Worm (Caenorhabditis elegans) whole organism, early embryonic: ENCODE data around the gene ZK1248.11.
"Not testable (repeated sequence)": the region's sequence is repeated elsewhere in the genome, so short reads cannot be mapped to it uniquely, and the experiment has no call there.

Experiments
- B0310.2 ChIP-seq: sonication (generic microtip); optimal IDR thresholded peaks from 2 replicates; lab custom pipeline; 2016; ENCODE audit warnings: mild to moderate bottlenecking, missing genetic modification characterization, missing compliant biosample characterization
- F13C5.2 ChIP-seq: sonication (generic microtip); optimal IDR thresholded peaks from 2 replicates; lab custom pipeline; 2017; ENCODE audit warnings: mild to moderate bottlenecking, missing genetic modification characterization, inconsistent platforms, missing compliant biosample characterization
- aly-1 ChIP-seq: sonication (generic microtip); optimal IDR thresholded peaks from 2 replicates; lab custom pipeline; 2016; ENCODE audit warnings: missing genetic modification characterization, missing compliant biosample characterization
- ama-1 ChIP-seq: fragments of 150-350 bp; optimal IDR thresholded peaks from 2 replicates; lab custom pipeline; 2014
- ceh-13 ChIP-seq: fragments of 200-800 bp; sonication (Bioruptor generic); optimal IDR thresholded peaks from 2 replicates; lab custom pipeline; 2018; ENCODE audit warnings: mild to moderate bottlenecking, missing genetic modification characterization, missing compliant biosample characterization
- ceh-36 ChIP-seq: sonication (generic microtip); optimal IDR thresholded peaks from 2 replicates; lab custom pipeline; 2016; ENCODE audit warnings: missing genetic modification characterization, inconsistent platforms, missing compliant biosample characterization
- ets-7 ChIP-seq: sonication (generic microtip); optimal IDR thresholded peaks from 2 replicates; lab custom pipeline; 2016; ENCODE audit warnings: missing genotype, missing genetic modification characterization, missing compliant biosample characterization
- flt-1 ChIP-seq: fragments of 200-800 bp; sonication (Bioruptor generic); IDR thresholded peaks from 2 replicates; pipeline ENCODE4 v1.3.6; 2022; ENCODE audit warnings: missing genetic modification characterization, missing compliant biosample characterization
- hmbx-1 ChIP-seq: sonication (generic microtip); optimal IDR thresholded peaks from 2 replicates; lab custom pipeline; 2016; ENCODE audit warnings: mild to moderate bottlenecking, missing genetic modification characterization, missing compliant biosample characterization
- hmg-4 ChIP-seq: fragments of 200-800 bp; sonication (Bioruptor generic); optimal IDR thresholded peaks from 2 replicates; lab custom pipeline; 2018; ENCODE audit warnings: mild to moderate bottlenecking, missing genetic modification characterization, missing compliant biosample characterization
- hnd-1 ChIP-seq: sonication (generic microtip); optimal IDR thresholded peaks from 2 replicates; lab custom pipeline; 2016; ENCODE audit warnings: missing genetic modification characterization, missing compliant biosample characterization
- pes-1 ChIP-seq: fragments of 200-800 bp; sonication (Bioruptor generic); IDR thresholded peaks from 2 replicates; pipeline ENCODE4 v1.3.6; 2022; ENCODE audit warnings: missing genetic modification reagents, missing genetic modification characterization, missing compliant biosample characterization
- scrt-1 ChIP-seq: fragments of 200-800 bp; sonication (Bioruptor generic); IDR thresholded peaks from 2 replicates; pipeline ENCODE4 v1.3.6; 2022; ENCODE audit warnings: missing genetic modification characterization, missing compliant biosample characterization
- sea-1 ChIP-seq: fragments of 200-800 bp; sonication (Bioruptor generic); conservative IDR thresholded peaks from 2 replicates; pipeline ENCODE4 v1.3.6; 2022; ENCODE audit warnings: missing genetic modification characterization, missing compliant biosample characterization
- tbx-11 ChIP-seq: fragments of 200-800 bp; sonication (Bioruptor generic); IDR thresholded peaks from 2 replicates; pipeline ENCODE4 v1.3.6; 2022; ENCODE audit warnings: missing genetic modification characterization, missing compliant biosample characterization
- tbx-37 ChIP-seq: fragments of 200-800 bp; sonication (Bioruptor generic); conservative IDR thresholded peaks from 2 replicates; pipeline ENCODE4 v1.3.6; 2022; ENCODE audit warnings: missing genetic modification reagents, missing genetic modification characterization, missing compliant biosample characterization
- tra-4 ChIP-seq: sonication (generic microtip); optimal IDR thresholded peaks from 2 replicates; lab custom pipeline; 2017; ENCODE audit warnings: missing genetic modification characterization, missing compliant biosample characterization

ZK1248.11 gene

ce11 chrII:5818298-5818697 is 10.1 kb downstream of the ZK1248.11 start, which contains the start of gene ZK1248.4:
ZK1248.4 (plus strand) TSS chrII:5818598.
- TF ChIP-seq tra-4 (tag; lab: Kevin White, UChicago), result no peak
- TF ChIP-seq F13C5.2 (tag; lab: Kevin White, UChicago), result no peak
- TF ChIP-seq hmg-4 (GFP tag; lab: Kevin White, UChicago), result no peak
- TF ChIP-seq sea-1 (GFP tag; lab: Robert Waterston, UW), result no peak
- TF ChIP-seq tbx-37 (GFP tag; lab: Robert Waterston, UW), result no peak
- no peak for TF ChIP-seq scrt-1 (GFP tag; lab: Robert Waterston, UW)
- TF ChIP-seq ama-1 (lab: Kevin White, UChicago), result no peak
- TF ChIP-seq ceh-36 (tag; lab: Kevin White, UChicago), result no peak

ce11 chrII:5816346-5816745 is 12.0 kb downstream of the ZK1248.11 start, which contains the start of gene ZK1248.20:
ZK1248.20 (plus strand) TSS chrII:5816646.
- TF ChIP-seq tbx-37 (GFP tag; lab: Robert Waterston, UW) (no peak), ceh-13 (GFP tag; lab: Kevin White, UChicago) (no peak), hmg-4 (GFP tag; lab: Kevin White, UChicago) (no peak), aly-1 (no peak), F13C5.2 (tag; lab: Kevin White, UChicago) (no peak), ceh-36 (tag; lab: Kevin White, UChicago) (no peak), tra-4 (tag; lab: Kevin White, UChicago) (no peak), tbx-11 (GFP tag; lab: Robert Waterston, UW) (no peak), scrt-1 (GFP tag; lab: Robert Waterston, UW) (no peak), ama-1 (lab: Kevin White, UChicago) (no peak), ets-7 (tag; lab: Kevin White, UChicago) (no peak), flt-1 (GFP tag; lab: Robert Waterston, UW) (no peak), pes-1 (GFP tag; lab: Robert Waterston, UW) (no peak), B0310.2 (tag; lab: Kevin White, UChicago) (no peak), hnd-1 (tag; lab: Kevin White, UChicago) (no peak)

- not testable (repeated sequence) for TF ChIP-seq hnd-1 (tag; lab: Kevin White, UChicago); pes-1 (GFP tag; lab: Robert Waterston, UW); F13C5.2 (tag; lab: Kevin White, UChicago)
Observed at ce11 chrII:5815382-5815781, 13.0 kb downstream of the ZK1248.11 start, which contains the start of gene wago-5. wago-5 (minus strand) TSS chrII:5815482.

- TF ChIP-seq tbx-37 (GFP tag; lab: Robert Waterston, UW), result no peak
- no peak for TF ChIP-seq B0310.2 (tag; lab: Kevin White, UChicago)
- TF ChIP-seq pes-1 (GFP tag; lab: Robert Waterston, UW), result no peak
- no peak for TF ChIP-seq tra-4 (tag; lab: Kevin White, UChicago)
Observed at ce11 chrII:5810230-5810629, 18.2 kb downstream of the ZK1248.11 start, which contains the start of the genes msp-64 and ZK1248.5. msp-64 (minus strand) TSS chrII:5810330. ZK1248.5 (plus strand) TSS chrII:5810514.

ce11 chrII:5806563-5806962 is 21.8 kb downstream of the ZK1248.11 start:
- TF ChIP-seq flt-1 (GFP tag; lab: Robert Waterston, UW) (no peak), tbx-37 (GFP tag; lab: Robert Waterston, UW) (no peak), hmg-4 (GFP tag; lab: Kevin White, UChicago) (no peak), ama-1 (lab: Kevin White, UChicago) (no peak), tbx-11 (GFP tag; lab: Robert Waterston, UW) (no peak), hmbx-1 (no peak)

- no peak for TF ChIP-seq hmbx-1
- no peak for TF ChIP-seq tbx-11 (GFP tag; lab: Robert Waterston, UW)
- no peak for TF ChIP-seq tbx-37 (GFP tag; lab: Robert Waterston, UW)
- TF ChIP-seq flt-1 (GFP tag; lab: Robert Waterston, UW), result no peak
- no peak for TF ChIP-seq aly-1
- TF ChIP-seq ets-7 (tag; lab: Kevin White, UChicago), result no peak
- TF ChIP-seq sea-1 (GFP tag; lab: Robert Waterston, UW), result no peak
- no peak for TF ChIP-seq B0310.2 (tag; lab: Kevin White, UChicago)
- no peak for TF ChIP-seq scrt-1 (GFP tag; lab: Robert Waterston, UW)
- no peak for TF ChIP-seq pes-1 (GFP tag; lab: Robert Waterston, UW)
- no peak for TF ChIP-seq ceh-36 (tag; lab: Kevin White, UChicago)
- TF ChIP-seq ama-1 (lab: Kevin White, UChicago), result no peak
- TF ChIP-seq hmg-4 (GFP tag; lab: Kevin White, UChicago), result no peak
- TF ChIP-seq tra-4 (tag; lab: Kevin White, UChicago), result no peak
- no peak for TF ChIP-seq hnd-1 (tag; lab: Kevin White, UChicago)
- TF ChIP-seq ceh-13 (GFP tag; lab: Kevin White, UChicago), result no peak
- no peak for TF ChIP-seq F13C5.2 (tag; lab: Kevin White, UChicago)
Observed at ce11 chrII:5805303-5805702, 23.1 kb downstream of the ZK1248.11 start, which contains the start of gene K05F1.10. K05F1.10 (minus strand) TSS chrII:5805473.

ce11 chrII:5804288-5804687 is 24.1 kb downstream of the ZK1248.11 start:
- no peak for TF ChIP-seq aly-1
- no peak for TF ChIP-seq flt-1 (GFP tag; lab: Robert Waterston, UW)
- TF ChIP-seq ceh-13 (GFP tag; lab: Kevin White, UChicago), result no peak
- TF ChIP-seq pes-1 (GFP tag; lab: Robert Waterston, UW), result no peak
- TF ChIP-seq B0310.2 (tag; lab: Kevin White, UChicago), result no peak
- no peak for TF ChIP-seq scrt-1 (GFP tag; lab: Robert Waterston, UW)
- TF ChIP-seq hmbx-1, result no peak
- no peak for TF ChIP-seq ama-1 (lab: Kevin White, UChicago)
- TF ChIP-seq ceh-36 (tag; lab: Kevin White, UChicago), result no peak
- no peak for TF ChIP-seq ets-7 (tag; lab: Kevin White, UChicago)
- TF ChIP-seq sea-1 (GFP tag; lab: Robert Waterston, UW), result no peak
- TF ChIP-seq tbx-37 (GFP tag; lab: Robert Waterston, UW), result no peak
- no peak for TF ChIP-seq F13C5.2 (tag; lab: Kevin White, UChicago)
- TF ChIP-seq hnd-1 (tag; lab: Kevin White, UChicago), result no peak
- TF ChIP-seq tra-4 (tag; lab: Kevin White, UChicago), result no peak
- no peak for TF ChIP-seq hmg-4 (GFP tag; lab: Kevin White, UChicago)
- TF ChIP-seq tbx-11 (GFP tag; lab: Robert Waterston, UW), result no peak
